Fruit fly (Drosophila melanogaster) whole organism, embryonic: ENCODE measurements around the gene CG13369.
A peak's percentile ranks its signal among the peaks of the same experiment; 100 is the strongest.

Experiments
- CG34224 ChIP-seq: fragments of 200-800 bp; sonication (Bioruptor generic); IDR thresholded peaks from 3 replicates; pipeline ENCODE4 v1.3.6; 2022; ENCODE audit warnings: missing biosample characterization, missing genetic modification characterization; ENCODE audit not compliant: partially characterized antibody
- CG9932 ChIP-seq: fragments of 200-800 bp; sonication (Bioruptor generic); IDR thresholded peaks from 2 replicates; pipeline ENCODE4 v1.3.6; 2022; ENCODE audit warnings: missing biosample characterization, missing genetic modification characterization
- CHES-1-like ChIP-seq: fragments of 200-800 bp; sonication (Bioruptor generic); optimal IDR thresholded peaks from 2 replicates; lab custom pipeline; 2016; ENCODE audit warnings: missing biosample characterization, missing genetic modification characterization
- Dbx ChIP-seq: fragments of 200-800 bp; sonication (Bioruptor generic); IDR thresholded peaks from 3 replicates; pipeline ENCODE4 v1.3.6; 2022; ENCODE audit warnings: missing biosample characterization, missing genetic modification characterization
- ci ChIP-seq: fragments of 200-800 bp; sonication (Bioruptor generic); IDR thresholded peaks from 3 replicates; pipeline ENCODE4 v1.3.6; 2022; ENCODE audit warnings: missing biosample characterization, missing genetic modification characterization
- croc ChIP-seq: fragments of 200-800 bp; sonication (Bioruptor generic); conservative IDR thresholded peaks from 3 replicates; pipeline ENCODE4 v1.3.6; 2022; ENCODE audit warnings: missing biosample characterization, missing genetic modification characterization
- mld ChIP-seq: fragments of 200-800 bp; sonication (Bioruptor generic); IDR thresholded peaks from 3 replicates; pipeline ENCODE4 v1.3.6; 2022; ENCODE audit warnings: missing biosample characterization, missing genetic modification characterization; ENCODE audit not compliant: partially characterized antibody
- ranshi ChIP-seq: fragments of 200-800 bp; sonication (Bioruptor generic); IDR thresholded peaks from 2 replicates; pipeline ENCODE4 v1.3.6; 2022; ENCODE audit warnings: missing biosample characterization, missing genetic modification characterization

dm6 chrX:618583-618982 is 4.7 kb upstream of the CG13369 start:
- TF ChIP-seq CG9932 = no peak
- no peak for TF ChIP-seq croc
- no peak for TF ChIP-seq mld (GFP tag; lab: Robert Waterston, UW)
- TF ChIP-seq CHES-1-like (GFP tag; lab: Kevin White, UChicago) = no peak
- TF ChIP-seq ci = no peak
- peak; percentile 18; the same call in 1 of the 2 replicates for TF ChIP-seq ranshi (GFP tag; lab: Robert Waterston, UW)
- TF ChIP-seq CG34224 (GFP tag; lab: Robert Waterston, UW) = no peak
- TF ChIP-seq Dbx (GFP tag; lab: Robert Waterston, UW) = 0 out of 3 replicates have a peak, but pooled peaks have one; percentile 30
